Comparison of ENCODE assay signal across 5 worm cellular contexts in the genomic region with DNA sequence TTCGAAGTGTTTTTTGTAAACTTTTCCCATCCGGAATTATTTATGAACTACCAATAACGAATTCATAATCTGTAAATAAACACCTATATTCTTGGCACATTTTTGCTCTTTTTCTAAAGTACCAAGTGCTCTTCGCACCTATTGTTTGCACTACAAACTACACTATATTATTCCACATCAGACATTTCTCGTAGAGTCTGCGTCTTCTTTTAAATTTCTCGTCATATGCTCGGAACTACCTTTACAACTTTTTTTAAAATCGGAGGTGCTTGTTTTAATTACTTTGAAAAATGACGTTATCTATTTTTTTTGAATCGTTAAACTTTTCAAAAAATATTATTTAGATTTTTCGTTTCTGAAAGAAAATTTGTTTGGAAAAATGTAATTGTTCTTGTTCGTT.
TF ChIP-seq lines count a peak whose summit lies in the region.

nhr-201 (plus strand) TSS at position 29 of the 400 bp plus-strand sequence.

TF ChIP-seq in whole organism, L1 larva, 84 proteins besides CTCF, POLR2A, EP300 and RAD21:
- peak; percentile 10 for TF ChIP-seq nhr-71 (tag; optimal IDR thresholded peaks at IDR 0.05; lab: Kevin White, UChicago)
- TF ChIP-seq elt-2 (tag; optimal IDR thresholded peaks at IDR 0.05; lab: Kevin White, UChicago) = peak; percentile 19
- no peak for TF ChIP-seq efl-1 (optimal IDR thresholded peaks at IDR 0.05; lab: Kevin White, UChicago)
- TF ChIP-seq efl-1 (GFP tag; optimal IDR thresholded peaks at IDR 0.05 in 1 of 2; lab: Kevin White, UChicago) = peak in 1 of 2 experiments; percentile 84
- no peak for TF ChIP-seq sptf-1 (tag; optimal IDR thresholded peaks at IDR 0.05; lab: Kevin White, UChicago)
- TF ChIP-seq nhr-85 (tag; lab: Kevin White, UChicago) = no peak
- peak; percentile 85 for TF ChIP-seq nhr-20 (tag; optimal IDR thresholded peaks at IDR 0.05; lab: Kevin White, UChicago)

TF ChIP-seq in whole organism, L2 larva, 48 proteins besides CTCF, POLR2A, EP300 and RAD21:
- TF ChIP-seq sma-9 (GFP tag; optimal IDR thresholded peaks at IDR 0.05; lab: Kevin White, UChicago) (peak; percentile 44), sma-9 (tag; optimal IDR thresholded peaks at IDR 0.05; lab: Kevin White, UChicago) (no peak), ceh-82 (tag; optimal IDR thresholded peaks at IDR 0.05; lab: Kevin White, UChicago) (no peak), unc-62 (GFP tag; optimal IDR thresholded peaks at IDR 0.05; lab: Kevin White, UChicago) (no peak), nhr-77 (tag; optimal IDR thresholded peaks at IDR 0.05; lab: Kevin White, UChicago) (no peak), mdl-1 (tag; optimal IDR thresholded peaks at IDR 0.05; lab: Kevin White, UChicago) (no peak), ztf-4 (tag; optimal IDR thresholded peaks at IDR 0.05; lab: Kevin White, UChicago) (no peak), crh-2 (tag; optimal IDR thresholded peaks at IDR 0.05; lab: Kevin White, UChicago) (peak; percentile 49), lsy-2 (tag; optimal IDR thresholded peaks at IDR 0.05; lab: Kevin White, UChicago) (no peak), mab-5 (tag; optimal IDR thresholded peaks at IDR 0.05; lab: Kevin White, UChicago) (no peak)
TF ChIP-seq in whole organism, L2 larva: peak in this region for 2.

TF ChIP-seq in whole organism, L3 larva, 47 proteins besides CTCF, POLR2A, EP300 and RAD21:
- peak; percentile 65 for TF ChIP-seq pha-4 (tag; optimal IDR thresholded peaks at IDR 0.05; lab: Kevin White, UChicago)
- TF ChIP-seq aly-2 (tag; optimal IDR thresholded peaks at IDR 0.05; lab: Kevin White, UChicago) = no peak
- peak; percentile 44 for TF ChIP-seq elt-2 (tag; optimal IDR thresholded peaks at IDR 0.05; lab: Kevin White, UChicago)
- peak; percentile 59 for TF ChIP-seq pqm-1 (tag; optimal IDR thresholded peaks at IDR 0.05; lab: Kevin White, UChicago)
- TF ChIP-seq sea-2 (GFP tag; optimal IDR thresholded peaks at IDR 0.05; lab: Kevin White, UChicago) = no peak
- TF ChIP-seq ama-1 (optimal IDR thresholded peaks at IDR 0.05; lab: Kevin White, UChicago) = no peak
- no peak for TF ChIP-seq nhr-77 (tag; optimal IDR thresholded peaks at IDR 0.05; lab: Kevin White, UChicago)
- TF ChIP-seq egl-27 (tag; optimal IDR thresholded peaks at IDR 0.05; lab: Kevin White, UChicago) = no peak
- TF ChIP-seq ZK546.5 (tag; optimal IDR thresholded peaks at IDR 0.05; lab: Kevin White, UChicago) = no peak
- no peak for TF ChIP-seq fkh-10 (GFP tag; optimal IDR thresholded peaks at IDR 0.05; lab: Kevin White, UChicago)
TF ChIP-seq in whole organism, L3 larva: peak in this region for 3.

TF ChIP-seq in whole organism, L4 larva, 104 proteins besides CTCF, POLR2A, EP300 and RAD21 (continues in another document):
- TF ChIP-seq sdz-12 (GFP tag; optimal IDR thresholded peaks at IDR 0.05; lab: Kevin White, UChicago) (no peak), unc-39 (tag; optimal IDR thresholded peaks at IDR 0.05; lab: Kevin White, UChicago) (no peak), nhr-25 (tag; optimal IDR thresholded peaks at IDR 0.05; lab: Kevin White, UChicago; ENCODE audit: borderline replicate concordance, insufficient read depth) (no peak), daf-16 (GFP tag; optimal IDR thresholded peaks at IDR 0.05; lab: Kevin White, UChicago) (no peak), daf-16 (tag; optimal IDR thresholded peaks at IDR 0.05; lab: Kevin White, UChicago) (peak; percentile 60), nhr-41 (GFP tag; IDR thresholded peaks at IDR 0.05; lab: Robert Waterston, UW) (no peak), nhr-102 (tag; optimal IDR thresholded peaks at IDR 0.05; lab: Kevin White, UChicago) (no peak), dpl-1 (GFP tag; optimal IDR thresholded peaks at IDR 0.05; lab: Kevin White, UChicago) (no peak), lin-13 (GFP tag; optimal IDR thresholded peaks at IDR 0.05; lab: Kevin White, UChicago) (no peak), R02D3.7 (tag; optimal IDR thresholded peaks at IDR 0.05; lab: Kevin White, UChicago) (no peak), snpc-1.2 (GFP tag; IDR thresholded peaks at IDR 0.05; lab: Robert Waterston, UW) (no peak), lin-39 (tag; optimal IDR thresholded peaks at IDR 0.05; lab: Kevin White, UChicago) (no peak), F37D6.2 (tag; optimal IDR thresholded peaks at IDR 0.05; lab: Kevin White, UChicago) (no peak), cey-2 (tag; optimal IDR thresholded peaks at IDR 0.05; lab: Kevin White, UChicago; ENCODE audit: borderline replicate concordance, insufficient read depth) (no peak), ZK337.2 (GFP tag; IDR thresholded peaks at IDR 0.05; lab: Robert Waterston, UW) (no peak), nhr-111 (GFP tag; optimal IDR thresholded peaks at IDR 0.05; lab: Kevin White, UChicago) (no peak), Y5F2A.4 (GFP tag; optimal IDR thresholded peaks at IDR 0.05; lab: Kevin White, UChicago) (no peak), madf-9 (GFP tag; conservative IDR thresholded peaks at IDR 0.05; lab: Robert Waterston, UW) (no peak), ces-1 (GFP tag; optimal IDR thresholded peaks at IDR 0.05; lab: Kevin White, UChicago) (no peak), nhr-48 (tag; optimal IDR thresholded peaks at IDR 0.05; lab: Kevin White, UChicago) (peak; percentile 3), zag-1 (tag; optimal IDR thresholded peaks at IDR 0.05; lab: Kevin White, UChicago) (no peak), lin-38 (GFP tag; IDR thresholded peaks at IDR 0.05; lab: Robert Waterston, UW) (no peak), ceh-20 (GFP tag; IDR thresholded peaks at IDR 0.05; lab: Robert Waterston, UW) (no peak), lim-7 (GFP tag; IDR thresholded peaks at IDR 0.05; lab: Robert Waterston, UW) (no peak), nhr-76 (tag; optimal IDR thresholded peaks at IDR 0.05; lab: Kevin White, UChicago) (no peak), egl-43 (GFP tag; IDR thresholded peaks at IDR 0.05; lab: Robert Waterston, UW) (no peak), T20F7.1 (GFP tag; optimal IDR thresholded peaks at IDR 0.05; lab: Kevin White, UChicago) (no peak), nhr-6 (tag; optimal IDR thresholded peaks at IDR 0.05; lab: Kevin White, UChicago) (no peak), mep-1 (tag; optimal IDR thresholded peaks at IDR 0.05; lab: Kevin White, UChicago) (peak; percentile 18), spr-1 (tag; optimal IDR thresholded peaks at IDR 0.05; lab: Kevin White, UChicago) (no peak), gei-8 (GFP tag; optimal IDR thresholded peaks at IDR 0.05; lab: Kevin White, UChicago) (no peak), fkh-10 (GFP tag; optimal IDR thresholded peaks at IDR 0.05; lab: Kevin White, UChicago) (no peak), lir-3 (tag; optimal IDR thresholded peaks at IDR 0.05; lab: Kevin White, UChicago) (no peak)

TF ChIP-seq in whole organism, young adult, 124 proteins besides CTCF, POLR2A, EP300 and RAD21:
- TF ChIP-seq nhr-80 (tag; optimal IDR thresholded peaks at IDR 0.05; lab: Kevin White, UChicago) (peak; percentile 11), ztf-26 (tag; optimal IDR thresholded peaks at IDR 0.05; lab: Kevin White, UChicago) (no peak)
